Worm (Caenorhabditis elegans) whole organism, L4 larva: ENCODE measurements around the gene set-8.

ENCODE experiments used
- F44E2.7 ChIP-seq: fragments of 200-800 bp; sonication (Bioruptor generic); IDR thresholded peaks from 2 replicates; pipeline ENCODE4 v2.1.2; 2022; ENCODE audit warnings: missing genetic modification characterization, missing compliant biosample characterization
- R02D3.7 ChIP-seq: fragments of 150-350 bp; sonication (generic microtip); optimal IDR thresholded peaks from 3 replicates; lab custom pipeline; 2014; ENCODE audit warnings: missing biosample characterization, missing genetic modification characterization
- T20F7.1 ChIP-seq: fragments of 200-800 bp; sonication (Bioruptor generic); optimal IDR thresholded peaks from 2 replicates; lab custom pipeline; 2018; ENCODE audit warnings: mild to moderate bottlenecking, missing genetic modification characterization, missing compliant biosample characterization
- T26A8.4 ChIP-seq: fragments of 200-800 bp; sonication (Bioruptor generic); IDR thresholded peaks from 2 replicates; pipeline ENCODE4 v1.3.6; 2022; ENCODE audit warnings: missing genetic modification characterization, missing compliant biosample characterization
- aly-2 ChIP-seq: sonication (generic microtip); optimal IDR thresholded peaks from 2 replicates; lab custom pipeline; 2018; ENCODE audit warnings: missing biosample characterization, missing genetic modification characterization
- ama-1 ChIP-seq: fragments of 150-350 bp; optimal IDR thresholded peaks from 2 replicates; lab custom pipeline; 2014; ENCODE audit warnings: inconsistent platforms, mixed read lengths
- ceh-32 ChIP-seq: sonication (generic microtip); optimal IDR thresholded peaks from 2 replicates; lab custom pipeline; 2016; ENCODE audit warnings: mild to moderate bottlenecking, missing genetic modification characterization, missing compliant biosample characterization; ENCODE audit not compliant: poor library complexity
- ceh-44 ChIP-seq: fragments of 200-800 bp; sonication (Bioruptor generic); IDR thresholded peaks from 2 replicates; pipeline ENCODE4 v1.3.6; 2022; ENCODE audit warnings: missing genetic modification reagents, missing genetic modification characterization, missing compliant biosample characterization
- ceh-62 ChIP-seq: sonication (generic microtip); optimal IDR thresholded peaks from 2 replicates; lab custom pipeline; 2017; ENCODE audit warnings: missing biosample characterization, missing genetic modification characterization
- ces-1 ChIP-seq: fragments of 150-350 bp; sonication (generic microtip); optimal IDR thresholded peaks from 4 replicates; lab custom pipeline; 2014; ENCODE audit warnings: missing biosample characterization, missing genetic modification reagents, missing genetic modification characterization
- daf-16 ChIP-seq, 3 experiments: sonication (generic microtip); optimal IDR thresholded peaks; 2 replicates each; lab custom pipeline; 2016 to 2017; ENCODE audit warnings: missing genetic modification characterization in 3 of 3, missing genetic modification reagents in 3 of 3, mild to moderate bottlenecking in 2 of 3, missing compliant biosample characterization in 2 of 3, missing biosample characterization in 1 of 3, moderate library complexity in 1 of 3
- dmd-6 ChIP-seq: fragments of 200-800 bp; sonication (Bioruptor generic); IDR thresholded peaks from 2 replicates; pipeline ENCODE4 v1.3.6; 2022; ENCODE audit warnings: missing genetic modification reagents, missing genetic modification characterization, missing compliant biosample characterization
- dve-1 ChIP-seq: sonication (generic microtip); optimal IDR thresholded peaks from 2 replicates; lab custom pipeline; 2017; ENCODE audit warnings: antibody characterized with exemption, mild to moderate bottlenecking, missing genetic modification characterization, missing compliant biosample characterization; ENCODE audit not compliant: insufficient read depth
- egl-27 ChIP-seq: sonication (generic microtip); optimal IDR thresholded peaks from 3 replicates; lab custom pipeline; 2017; ENCODE audit warnings: missing biosample characterization, missing genetic modification reagents, missing genetic modification characterization
- fkh-10 ChIP-seq: fragments of 150-350 bp; optimal IDR thresholded peaks from 2 replicates; lab custom pipeline; 2014; ENCODE audit warnings: missing biosample characterization, missing genetic modification reagents, missing genetic modification characterization
- gei-8 ChIP-seq: fragments of 200-800 bp; sonication (Bioruptor generic); optimal IDR thresholded peaks from 2 replicates; lab custom pipeline; 2018; ENCODE audit warnings: mild to moderate bottlenecking, missing genetic modification characterization, missing compliant biosample characterization
- hlh-11 ChIP-seq: fragments of 200-800 bp; sonication (Bioruptor generic); optimal IDR thresholded peaks from 2 replicates; lab custom pipeline; 2018; ENCODE audit warnings: mild to moderate bottlenecking, missing genetic modification characterization, missing compliant biosample characterization
- jun-1 ChIP-seq: fragments of 150-350 bp; optimal IDR thresholded peaks from 2 replicates; lab custom pipeline; 2014; ENCODE audit warnings: missing biosample characterization, missing genetic modification reagents, missing genetic modification characterization
- lin-1 ChIP-seq: fragments of 200-800 bp; sonication (Bioruptor generic); IDR thresholded peaks from 2 replicates; pipeline ENCODE4 v1.3.6; 2022; ENCODE audit warnings: missing genetic modification reagents, missing genetic modification characterization, missing compliant biosample characterization
- lsy-2 ChIP-seq, 2 experiments: fragments of 150-350 bp in 1 of 2; sonication (generic microtip) in 1 of 2; optimal IDR thresholded peaks; 2 replicates each; lab custom pipeline; 2014 to 2017; ENCODE audit warnings: missing biosample characterization in 2 of 2, missing genetic modification characterization in 2 of 2
- mes-2 ChIP-seq: sonication (generic microtip); optimal IDR thresholded peaks from 2 replicates; lab custom pipeline; 2016; ENCODE audit warnings: missing genotype, mild to moderate bottlenecking, missing genetic modification characterization, missing compliant biosample characterization; ENCODE audit not compliant: poor library complexity, severe bottlenecking
- mxl-2 ChIP-seq: fragments of 200-800 bp; sonication (Bioruptor generic); conservative IDR thresholded peaks from 2 replicates; pipeline ENCODE4 v1.3.6; 2022; ENCODE audit warnings: missing genetic modification reagents, missing genetic modification characterization, missing compliant biosample characterization
- mxl-3 ChIP-seq: fragments of 200-800 bp; sonication (Bioruptor generic); optimal IDR thresholded peaks from 2 replicates; lab custom pipeline; 2018; ENCODE audit warnings: mild to moderate bottlenecking, missing genetic modification characterization, missing compliant biosample characterization
- nhr-10 ChIP-seq: fragments of 150-350 bp; optimal IDR thresholded peaks from 2 replicates; lab custom pipeline; 2014; ENCODE audit warnings: missing biosample characterization, missing genetic modification characterization
- nhr-111 ChIP-seq: fragments of 200-800 bp; sonication (Bioruptor generic); optimal IDR thresholded peaks from 2 replicates; lab custom pipeline; 2018; ENCODE audit warnings: mild to moderate bottlenecking, missing genetic modification characterization, missing compliant biosample characterization
- nhr-28 ChIP-seq: fragments of 150-350 bp; optimal IDR thresholded peaks from 2 replicates; lab custom pipeline; 2014; ENCODE audit warnings: missing biosample characterization, missing genetic modification characterization
- nhr-41 ChIP-seq: fragments of 200-800 bp; sonication (Bioruptor generic); IDR thresholded peaks from 2 replicates; pipeline ENCODE4 v1.3.6; 2022; ENCODE audit warnings: missing genetic modification reagents, missing genetic modification characterization, missing compliant biosample characterization
- nhr-48 ChIP-seq: sonication (generic microtip); optimal IDR thresholded peaks from 2 replicates; lab custom pipeline; 2016; ENCODE audit warnings: mild to moderate bottlenecking, missing genetic modification characterization, missing compliant biosample characterization
- nhr-6 ChIP-seq: fragments of 150-350 bp; optimal IDR thresholded peaks from 2 replicates; lab custom pipeline; 2014; ENCODE audit warnings: missing biosample characterization, missing genetic modification characterization
- nhr-77 ChIP-seq: fragments of 150-350 bp; optimal IDR thresholded peaks from 2 replicates; lab custom pipeline; 2014; ENCODE audit warnings: missing biosample characterization, missing genetic modification characterization
- pha-4 ChIP-seq, 2 experiments: fragments of 150-350 bp in 1 of 2; fragments of 200-800 bp in 1 of 2; sonication (Bioruptor generic) in 1 of 2; IDR thresholded peaks in 1 of 2; optimal IDR thresholded peaks in 1 of 2; 2 replicates each; pipeline versions ENCODE4 v1.3.6 to Lab custom; 2014 to 2022; ENCODE audit warnings: missing genetic modification characterization in 2 of 2, missing genetic modification reagents in 2 of 2, missing biosample characterization in 1 of 2, missing compliant biosample characterization in 1 of 2
- php-3 ChIP-seq: fragments of 200-800 bp; sonication (Bioruptor generic); IDR thresholded peaks from 2 replicates; pipeline ENCODE4 v1.3.6; 2022; ENCODE audit warnings: missing genetic modification reagents, missing genetic modification characterization, missing compliant biosample characterization
- pqm-1 ChIP-seq: sonication (generic microtip); optimal IDR thresholded peaks from 2 replicates; lab custom pipeline; 2017; ENCODE audit warnings: missing biosample characterization, missing genetic modification characterization
- rbr-2 ChIP-seq: sonication (generic microtip); optimal IDR thresholded peaks from 2 replicates; lab custom pipeline; 2016; ENCODE audit warnings: missing genotype, missing genetic modification characterization, missing compliant biosample characterization
- skn-1 ChIP-seq: fragments of 150-350 bp; optimal IDR thresholded peaks from 2 replicates; lab custom pipeline; 2014; ENCODE audit warnings: missing biosample characterization, missing genetic modification characterization
- spr-1 ChIP-seq: sonication (generic microtip); optimal IDR thresholded peaks from 2 replicates; lab custom pipeline; 2016; ENCODE audit warnings: mild to moderate bottlenecking, missing genetic modification characterization, missing compliant biosample characterization
- tag-97 ChIP-seq: fragments of 200-800 bp; sonication (Bioruptor generic); IDR thresholded peaks from 2 replicates; pipeline ENCODE4 v1.3.6; 2022; ENCODE audit warnings: missing genetic modification characterization, missing compliant biosample characterization
- unc-39 ChIP-seq: sonication (generic microtip); optimal IDR thresholded peaks from 2 replicates; lab custom pipeline; 2017; ENCODE audit warnings: missing biosample characterization, missing genetic modification characterization
- zfp-3 ChIP-seq: fragments of 200-800 bp; sonication (Bioruptor generic); conservative IDR thresholded peaks from 2 replicates; pipeline ENCODE4 v1.3.6; 2022; ENCODE audit warnings: missing genetic modification reagents, missing genetic modification characterization, missing compliant biosample characterization
- zip-11 ChIP-seq: fragments of 200-800 bp; sonication (Bioruptor generic); IDR thresholded peaks from 2 replicates; pipeline ENCODE4 v1.3.6; 2022; ENCODE audit warnings: missing genetic modification characterization, missing compliant biosample characterization

Gene set-8

ce11 chrX:13401783-13402182, 44.7 kb upstream of the set-8 start, which contains the start of gene F02C12.1:
Gene F02C12.1 (plus strand): TSS chrX:13402083.
- TF ChIP-seq nhr-41 (no peak), pha-4 (GFP tag; IDR thresholded peaks at IDR 0.05; lab: Robert Waterston, UW) (no peak), pha-4 (tag; optimal IDR thresholded peaks at IDR 0.05; lab: Kevin White, UChicago) (no peak), nhr-48 (tag; lab: Kevin White, UChicago) (no peak), ama-1 (no peak), egl-27 (tag; lab: Kevin White, UChicago) (no peak)

ce11 chrX:13409543-13409942, 37.0 kb upstream of the set-8 start, which contains the start of the genes cyp-13B1 and C29F7.1:
Gene cyp-13B1 (minus strand): TSS chrX:13409643.
Gene C29F7.1 (plus strand): TSS chrX:13409936.
- TF ChIP-seq dve-1 (tag; lab: Kevin White, UChicago) (peak; percentile 15), nhr-111 (GFP tag; lab: Kevin White, UChicago) (no peak), nhr-28 (tag; lab: Kevin White, UChicago) (peak; percentile 78), mes-2 (no peak), aly-2 (tag; lab: Kevin White, UChicago) (no peak), ceh-32 (tag; lab: Kevin White, UChicago) (no peak), daf-16 (GFP tag; optimal IDR thresholded peaks at IDR 0.05; lab: Kevin White, UChicago) (no peak), daf-16 (tag; optimal IDR thresholded peaks at IDR 0.05; lab: Kevin White, UChicago) (peak; percentile 36), nhr-10 (tag; lab: Kevin White, UChicago) (no peak), F44E2.7 (GFP tag; lab: Robert Waterston, UW) (no peak), gei-8 (no peak), php-3 (GFP tag; lab: Robert Waterston, UW) (no peak), tag-97 (GFP tag; lab: Robert Waterston, UW) (no peak), spr-1 (tag; lab: Kevin White, UChicago) (no peak), hlh-11 (tag; lab: Kevin White, UChicago) (peak; percentile 18), zfp-3 (GFP tag; lab: Robert Waterston, UW) (no peak), ceh-62 (tag; lab: Kevin White, UChicago) (no peak), ces-1 (GFP tag; lab: Kevin White, UChicago) (no peak), lsy-2 (tag; optimal IDR thresholded peaks at IDR 0.05; lab: Kevin White, UChicago) (no peak)

ce11 chrX:13411306-13411705, 35.2 kb upstream of the set-8 start:
- TF ChIP-seq mxl-3 (GFP tag; lab: Kevin White, UChicago) (no peak), nhr-28 (tag; lab: Kevin White, UChicago) (peak; percentile 67), dve-1 (tag; lab: Kevin White, UChicago) (peak; percentile 5)

DNA sequence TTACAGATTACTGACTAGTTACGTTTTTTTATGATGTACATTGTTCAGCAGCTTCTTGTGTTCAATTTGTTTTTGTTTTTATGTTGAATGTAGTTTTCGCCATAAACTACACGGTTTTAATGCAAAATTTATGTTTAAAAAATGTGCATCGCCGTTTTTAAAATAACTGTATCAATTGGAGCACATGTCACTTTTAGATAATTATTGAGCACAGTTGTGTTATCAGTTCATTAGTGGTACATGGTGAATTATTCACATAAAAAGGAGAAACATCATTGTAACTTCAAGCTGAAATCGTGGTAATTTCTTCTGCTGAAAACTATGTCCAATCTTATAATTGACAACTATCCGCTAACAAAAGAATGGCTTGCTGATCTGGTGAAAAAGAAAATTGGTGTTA, 34.2 kb upstream of the set-8 start:
- TF ChIP-seq daf-16 (GFP tag; optimal IDR thresholded peaks at IDR 0.05; lab: Kevin White, UChicago) = no peak
- peak; percentile 40 for TF ChIP-seq daf-16 (tag; optimal IDR thresholded peaks at IDR 0.05; lab: Kevin White, UChicago)
- peak; percentile 18 for TF ChIP-seq dve-1 (tag; lab: Kevin White, UChicago)
- TF ChIP-seq R02D3.7 (tag; lab: Kevin White, UChicago) = no peak
- TF ChIP-seq jun-1 (tag; lab: Kevin White, UChicago) = no peak
- TF ChIP-seq nhr-77 = no peak
- TF ChIP-seq dmd-6 (GFP tag; lab: Robert Waterston, UW) = peak; percentile 19; the same call in 1 of the 2 replicates
- peak; percentile 86 for TF ChIP-seq nhr-28 (tag; lab: Kevin White, UChicago)
- peak; percentile 66 for TF ChIP-seq pqm-1 (tag; lab: Kevin White, UChicago)
- no peak for TF ChIP-seq ceh-44 (GFP tag; lab: Robert Waterston, UW)

DNA sequence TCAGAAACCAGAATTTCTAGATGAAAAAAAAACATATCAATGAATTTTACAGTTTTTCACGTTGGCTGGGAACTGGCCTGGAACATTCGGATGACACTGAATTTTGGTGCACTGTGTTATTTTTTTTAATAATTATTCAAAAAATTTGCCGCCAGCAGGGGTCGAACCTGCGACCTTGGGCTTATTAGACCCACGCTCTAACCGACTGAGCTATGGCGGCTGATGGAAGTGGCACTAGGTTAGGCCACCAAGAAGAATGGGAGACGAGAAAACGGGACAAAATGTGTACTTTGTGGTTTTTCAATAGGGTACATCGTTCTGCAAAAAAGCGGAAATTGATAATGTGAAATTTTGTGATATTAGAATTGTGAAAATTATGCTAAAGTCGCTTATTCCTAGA, 31.5 kb upstream of the set-8 start:
- TF ChIP-seq mxl-2 (no peak), nhr-77 (peak; percentile 14), T26A8.4 (GFP tag; lab: Robert Waterston, UW) (peak; percentile 47; the same call in 1 of the 2 replicates), ama-1 (no peak), fkh-10 (no peak), rbr-2 (tag; lab: Kevin White, UChicago) (peak; percentile 45), mes-2 (peak; percentile 70), nhr-6 (tag; lab: Kevin White, UChicago) (no peak), ceh-62 (tag; lab: Kevin White, UChicago) (no peak), zip-11 (GFP tag; lab: Robert Waterston, UW) (no peak), T20F7.1 (no peak), ces-1 (GFP tag; lab: Kevin White, UChicago) (no peak), nhr-48 (tag; lab: Kevin White, UChicago) (peak; percentile 34), unc-39 (tag; lab: Kevin White, UChicago) (no peak), spr-1 (tag; lab: Kevin White, UChicago) (peak; percentile 13), nhr-111 (GFP tag; lab: Kevin White, UChicago) (no peak), skn-1 (no peak), nhr-28 (tag; lab: Kevin White, UChicago) (peak; percentile 43), lin-1 (peak; percentile 59; the same call in 1 of the 2 replicates)
